Worm (Caenorhabditis elegans): ENCODE measurements around the gene srh-276.

Gene srh-276

ce11 chrV:15553869-15554268 is 24.7 kb downstream of the srh-276 start (continued):
- TF ChIP-seq nhr-11 (tag; optimal IDR thresholded peaks at IDR 0.05): no peak
- TF ChIP-seq hlh-15 (tag; optimal IDR thresholded peaks at IDR 0.05): peak; percentile 15
- TF ChIP-seq che-1 (tag; optimal IDR thresholded peaks at IDR 0.05): peak; percentile 71
- TF ChIP-seq hlh-6 (tag; optimal IDR thresholded peaks at IDR 0.05): peak; percentile 71
- no peak for TF ChIP-seq ceh-9 (tag; optimal IDR thresholded peaks at IDR 0.05)
- TF ChIP-seq ceh-45 (GFP tag; IDR thresholded peaks at IDR 0.05): 0 out of 2 replicates have a peak, but pooled peaks have one; percentile 41
- no peak for TF ChIP-seq F13H6.1 (tag; optimal IDR thresholded peaks at IDR 0.05)
- peak; percentile 12 for TF ChIP-seq ceh-6 (GFP tag; optimal IDR thresholded peaks at IDR 0.05)
- peak; percentile 22 for TF ChIP-seq Y22D7AL.16 (tag; optimal IDR thresholded peaks at IDR 0.05)
- peak; percentile 43 for TF ChIP-seq nhr-232 (tag; optimal IDR thresholded peaks at IDR 0.05)

ce11 chrV:15559047-15559446 is 29.9 kb downstream of the srh-276 start, which contains the start of gene acr-18:
TSS of gene acr-18 (minus strand) at chrV:15559147.
- TF ChIP-seq sdc-2 (tag; optimal IDR thresholded peaks at IDR 0.05) (no peak), ama-1 (optimal IDR thresholded peaks at IDR 0.05) (no peak), odd-2 (tag; optimal IDR thresholded peaks at IDR 0.05) (no peak), gmeb-2 (tag; optimal IDR thresholded peaks at IDR 0.05) (no peak), sox-4 (tag; optimal IDR thresholded peaks at IDR 0.05) (no peak), pag-3 (tag; optimal IDR thresholded peaks at IDR 0.05; ENCODE audit: borderline replicate concordance) (no peak), syd-9 (tag; optimal IDR thresholded peaks at IDR 0.05) (no peak), npax-4 (tag; optimal IDR thresholded peaks at IDR 0.05) (no peak), rnt-1 (tag; optimal IDR thresholded peaks at IDR 0.05) (no peak), pat-9 (tag; optimal IDR thresholded peaks at IDR 0.05) (no peak)

ce11 chrV:15559729-15560128 is 30.6 kb downstream of the srh-276 start:
- no peak for TF ChIP-seq pqm-1 (tag; optimal IDR thresholded peaks at IDR 0.05)
- TF ChIP-seq lin-11 (tag; optimal IDR thresholded peaks at IDR 0.05): no peak
- no peak for TF ChIP-seq hlh-30 (tag; optimal IDR thresholded peaks at IDR 0.05; ENCODE audit: insufficient read depth)
- no peak for TF ChIP-seq dmd-4 (tag; optimal IDR thresholded peaks at IDR 0.05; ENCODE audit: borderline replicate concordance)
- TF ChIP-seq ref-2 (tag; optimal IDR thresholded peaks at IDR 0.05): no peak
- TF ChIP-seq rnt-1 (tag; optimal IDR thresholded peaks at IDR 0.05): no peak
- TF ChIP-seq ceh-48 (tag; optimal IDR thresholded peaks at IDR 0.05): no peak
- TF ChIP-seq pha-2 (tag; optimal IDR thresholded peaks at IDR 0.05): no peak
- no peak for TF ChIP-seq unc-86 (tag; optimal IDR thresholded peaks at IDR 0.05)
- no peak for TF ChIP-seq ceh-24 (tag; optimal IDR thresholded peaks at IDR 0.05)
- TF ChIP-seq lim-6 (tag; optimal IDR thresholded peaks at IDR 0.05): no peak
- no peak for TF ChIP-seq T23F11.4 (GFP tag; optimal IDR thresholded peaks at IDR 0.05)
- TF ChIP-seq ttx-3 (tag; optimal IDR thresholded peaks at IDR 0.05): no peak
- no peak for TF ChIP-seq K09A11.1 (tag; optimal IDR thresholded peaks at IDR 0.05; ENCODE audit: insufficient read depth)

- TF ChIP-seq hlh-30 (tag; optimal IDR thresholded peaks at IDR 0.05; ENCODE audit: insufficient read depth) (no peak), ceh-45 (GFP tag; IDR thresholded peaks at IDR 0.05) (no peak), ceh-14 (tag; optimal IDR thresholded peaks at IDR 0.05) (no peak), pag-3 (tag; optimal IDR thresholded peaks at IDR 0.05; ENCODE audit: borderline replicate concordance) (no peak), nfya-1 (tag; optimal IDR thresholded peaks at IDR 0.05) (peak; percentile 62), ceh-31 (tag; optimal IDR thresholded peaks at IDR 0.05) (no peak)
These were observed 33.4 kb downstream of the srh-276 start for ce11 chrV:15562541-15562940.

- TF ChIP-seq ceh-31 (tag; optimal IDR thresholded peaks at IDR 0.05): no peak
These were observed 34.3 kb downstream of the srh-276 start for ce11 chrV:15563477-15563876.
